Fruit fly (Drosophila melanogaster) Kc167 (cell line): ENCODE measurements around the gene Son.

ENCODE experiments used
- Sin3A ChIP-seq: fragments of >200 bp; optimal IDR thresholded peaks from 2 replicates; lab custom pipeline; 2018; ENCODE audit warnings: missing external identifiers
- h ChIP-seq: fragments of >200 bp; optimal IDR thresholded peaks from 3 replicates; lab custom pipeline; 2018; ENCODE audit warnings: missing external identifiers
- ttk ChIP-seq: sonication (Bioruptor generic); optimal IDR thresholded peaks from 2 replicates; lab custom pipeline; 2017; ENCODE audit warnings: missing external identifiers

Gene Son

DNA sequence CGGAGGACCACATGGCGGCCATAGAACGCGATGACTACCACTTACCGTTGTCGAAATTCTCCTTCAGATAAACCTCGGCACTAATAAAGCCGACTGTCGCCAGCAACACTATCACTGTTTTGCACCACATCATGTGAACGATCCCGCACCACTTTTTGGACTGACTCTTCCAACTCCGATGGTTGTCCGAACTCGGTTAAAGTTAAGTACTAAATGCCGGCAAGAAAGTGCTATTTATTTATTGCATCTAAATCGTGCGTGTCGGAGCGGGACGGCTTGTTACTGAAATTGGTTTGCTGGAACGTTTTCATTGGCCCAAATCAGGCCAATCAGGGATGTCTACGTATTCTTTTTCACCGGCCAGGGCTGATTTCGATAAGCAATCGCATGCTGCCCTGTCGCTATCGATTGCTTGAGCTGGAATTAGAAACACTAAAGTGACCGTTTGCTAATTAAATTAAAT lies 52.8 kb downstream of the Son start, which contains the start of gene Calr:
Gene Calr (minus strand): TSS at position 219 of the 463 bp plus-strand sequence.
- no peak for TF ChIP-seq h (lab: Kevin White, UChicago)
- TF ChIP-seq Sin3A (lab: Kevin White, UChicago): no peak
- TF ChIP-seq ttk (lab: Kevin White, UChicago): no peak
